Worm (Caenorhabditis elegans) whole organism, early embryonic: ENCODE measurements around the gene flap-1.

ENCODE experiments used
- B0310.2 ChIP-seq: sonication (generic microtip); optimal IDR thresholded peaks from 2 replicates; lab custom pipeline; 2016; ENCODE audit warnings: mild to moderate bottlenecking, missing genetic modification characterization, missing compliant biosample characterization
- F13C5.2 ChIP-seq: sonication (generic microtip); optimal IDR thresholded peaks from 2 replicates; lab custom pipeline; 2017; ENCODE audit warnings: mild to moderate bottlenecking, missing genetic modification characterization, inconsistent platforms, missing compliant biosample characterization
- aly-1 ChIP-seq: sonication (generic microtip); optimal IDR thresholded peaks from 2 replicates; lab custom pipeline; 2016; ENCODE audit warnings: missing genetic modification characterization, missing compliant biosample characterization
- ama-1 ChIP-seq: fragments of 150-350 bp; optimal IDR thresholded peaks from 2 replicates; lab custom pipeline; 2014
- ceh-13 ChIP-seq: fragments of 200-800 bp; sonication (Bioruptor generic); optimal IDR thresholded peaks from 2 replicates; lab custom pipeline; 2018; ENCODE audit warnings: mild to moderate bottlenecking, missing genetic modification characterization, missing compliant biosample characterization
- ceh-36 ChIP-seq: sonication (generic microtip); optimal IDR thresholded peaks from 2 replicates; lab custom pipeline; 2016; ENCODE audit warnings: missing genetic modification characterization, inconsistent platforms, missing compliant biosample characterization
- ets-7 ChIP-seq: sonication (generic microtip); optimal IDR thresholded peaks from 2 replicates; lab custom pipeline; 2016; ENCODE audit warnings: missing genotype, missing genetic modification characterization, missing compliant biosample characterization
- flt-1 ChIP-seq: fragments of 200-800 bp; sonication (Bioruptor generic); IDR thresholded peaks from 2 replicates; pipeline ENCODE4 v1.3.6; 2022; ENCODE audit warnings: missing genetic modification characterization, missing compliant biosample characterization
- hmbx-1 ChIP-seq: sonication (generic microtip); optimal IDR thresholded peaks from 2 replicates; lab custom pipeline; 2016; ENCODE audit warnings: mild to moderate bottlenecking, missing genetic modification characterization, missing compliant biosample characterization
- hmg-4 ChIP-seq: fragments of 200-800 bp; sonication (Bioruptor generic); optimal IDR thresholded peaks from 2 replicates; lab custom pipeline; 2018; ENCODE audit warnings: mild to moderate bottlenecking, missing genetic modification characterization, missing compliant biosample characterization
- hnd-1 ChIP-seq: sonication (generic microtip); optimal IDR thresholded peaks from 2 replicates; lab custom pipeline; 2016; ENCODE audit warnings: missing genetic modification characterization, missing compliant biosample characterization
- pes-1 ChIP-seq: fragments of 200-800 bp; sonication (Bioruptor generic); IDR thresholded peaks from 2 replicates; pipeline ENCODE4 v1.3.6; 2022; ENCODE audit warnings: missing genetic modification reagents, missing genetic modification characterization, missing compliant biosample characterization
- scrt-1 ChIP-seq: fragments of 200-800 bp; sonication (Bioruptor generic); IDR thresholded peaks from 2 replicates; pipeline ENCODE4 v1.3.6; 2022; ENCODE audit warnings: missing genetic modification characterization, missing compliant biosample characterization
- sea-1 ChIP-seq: fragments of 200-800 bp; sonication (Bioruptor generic); conservative IDR thresholded peaks from 2 replicates; pipeline ENCODE4 v1.3.6; 2022; ENCODE audit warnings: missing genetic modification characterization, missing compliant biosample characterization
- tbx-11 ChIP-seq: fragments of 200-800 bp; sonication (Bioruptor generic); IDR thresholded peaks from 2 replicates; pipeline ENCODE4 v1.3.6; 2022; ENCODE audit warnings: missing genetic modification characterization, missing compliant biosample characterization
- tbx-37 ChIP-seq: fragments of 200-800 bp; sonication (Bioruptor generic); conservative IDR thresholded peaks from 2 replicates; pipeline ENCODE4 v1.3.6; 2022; ENCODE audit warnings: missing genetic modification reagents, missing genetic modification characterization, missing compliant biosample characterization
- tra-4 ChIP-seq: sonication (generic microtip); optimal IDR thresholded peaks from 2 replicates; lab custom pipeline; 2017; ENCODE audit warnings: missing genetic modification characterization, missing compliant biosample characterization

The flap-1 gene

ce11 chrIII:6928725-6929124, at the start of gene flap-1:
Gene flap-1, minus strand, starts transcription at chrIII:6928825.
- no peak for TF ChIP-seq hmbx-1 (tag; lab: Kevin White, UChicago)
- TF ChIP-seq scrt-1 (GFP tag; lab: Robert Waterston, UW): no peak
- no peak for TF ChIP-seq hmg-4
- no peak for TF ChIP-seq ets-7 (tag; lab: Kevin White, UChicago)
- no peak for TF ChIP-seq F13C5.2 (tag; lab: Kevin White, UChicago)
- TF ChIP-seq ama-1 (lab: Kevin White, UChicago): no peak
- TF ChIP-seq tbx-11 (GFP tag; lab: Robert Waterston, UW): no peak
- TF ChIP-seq B0310.2: no peak
- no peak for TF ChIP-seq sea-1 (GFP tag; lab: Robert Waterston, UW)
- TF ChIP-seq pes-1 (GFP tag; lab: Robert Waterston, UW): no peak
- TF ChIP-seq hnd-1: no peak
- TF ChIP-seq tbx-37 (GFP tag; lab: Robert Waterston, UW): no peak
- no peak for TF ChIP-seq aly-1
- no peak for TF ChIP-seq tra-4 (tag; lab: Kevin White, UChicago)
- TF ChIP-seq flt-1: no peak
- no peak for TF ChIP-seq ceh-13 (GFP tag; lab: Kevin White, UChicago)
- no peak for TF ChIP-seq ceh-36

- TF ChIP-seq tbx-37 (GFP tag; lab: Robert Waterston, UW) (no peak), scrt-1 (GFP tag; lab: Robert Waterston, UW) (no peak), ets-7 (tag; lab: Kevin White, UChicago) (no peak), tra-4 (tag; lab: Kevin White, UChicago) (no peak), flt-1 (no peak), pes-1 (GFP tag; lab: Robert Waterston, UW) (no peak), B0310.2 (no peak), sea-1 (GFP tag; lab: Robert Waterston, UW) (no peak), hnd-1 (no peak), ceh-13 (GFP tag; lab: Kevin White, UChicago) (no peak), aly-1 (no peak), tbx-11 (GFP tag; lab: Robert Waterston, UW) (no peak)
Measured at ce11 chrIII:6974952-6975351, 46.3 kb upstream of the flap-1 start.

ce11 chrIII:6973682-6974081, 45.1 kb upstream of the flap-1 start, which contains the start of gene F31E3.2:
Gene F31E3.2, plus strand, starts transcription at chrIII:6973982.
- TF ChIP-seq ama-1 (lab: Kevin White, UChicago) (no peak), ceh-36 (no peak), aly-1 (no peak), tbx-11 (GFP tag; lab: Robert Waterston, UW) (no peak), hnd-1 (no peak), scrt-1 (GFP tag; lab: Robert Waterston, UW) (no peak), F13C5.2 (tag; lab: Kevin White, UChicago) (no peak), ceh-13 (GFP tag; lab: Kevin White, UChicago) (no peak), ets-7 (tag; lab: Kevin White, UChicago) (no peak), pes-1 (GFP tag; lab: Robert Waterston, UW) (no peak), hmbx-1 (tag; lab: Kevin White, UChicago) (no peak), B0310.2 (no peak), tra-4 (tag; lab: Kevin White, UChicago) (no peak)

- no peak for TF ChIP-seq aly-1
- no peak for TF ChIP-seq ets-7 (tag; lab: Kevin White, UChicago)
- TF ChIP-seq scrt-1 (GFP tag; lab: Robert Waterston, UW): no peak
- TF ChIP-seq hmbx-1 (tag; lab: Kevin White, UChicago): peak; percentile 9
- TF ChIP-seq F13C5.2 (tag; lab: Kevin White, UChicago): peak; percentile 89
- TF ChIP-seq pes-1 (GFP tag; lab: Robert Waterston, UW): no peak; the same call in 1 of the 2 replicates
- peak; percentile 84 for TF ChIP-seq flt-1
- TF ChIP-seq ama-1 (lab: Kevin White, UChicago): no peak
- TF ChIP-seq hnd-1: peak; percentile 50
- TF ChIP-seq tbx-37 (GFP tag; lab: Robert Waterston, UW): peak; percentile 59
- peak; percentile 61 for TF ChIP-seq hmg-4
- TF ChIP-seq tbx-11 (GFP tag; lab: Robert Waterston, UW): no peak
- TF ChIP-seq ceh-36: peak; percentile 7
- no peak for TF ChIP-seq B0310.2
- TF ChIP-seq sea-1 (GFP tag; lab: Robert Waterston, UW): no peak
- no peak for TF ChIP-seq ceh-13 (GFP tag; lab: Kevin White, UChicago)
Measured at ce11 chrIII:6971662-6972284, 43.1 kb upstream of the flap-1 start, which contains the start of the genes eef-1A.1 and rfc-4. Gene eef-1A.1, minus strand, starts transcription at chrIII:6971712. Gene rfc-4, plus strand, starts transcription at chrIII:6972253.

- TF ChIP-seq tbx-37 (GFP tag; lab: Robert Waterston, UW) (no peak), ama-1 (lab: Kevin White, UChicago) (no peak), aly-1 (no peak), B0310.2 (no peak), hmg-4 (no peak), sea-1 (GFP tag; lab: Robert Waterston, UW) (no peak), flt-1 (no peak), tbx-11 (GFP tag; lab: Robert Waterston, UW) (no peak), ceh-36 (no peak)
Measured at ce11 chrIII:6970744-6971143, 42.1 kb upstream of the flap-1 start.

- TF ChIP-seq tbx-37 (GFP tag; lab: Robert Waterston, UW): no peak
- no peak for TF ChIP-seq ama-1 (lab: Kevin White, UChicago)
- TF ChIP-seq pes-1 (GFP tag; lab: Robert Waterston, UW): no peak
- TF ChIP-seq aly-1: no peak
- TF ChIP-seq ceh-13 (GFP tag; lab: Kevin White, UChicago): no peak
- TF ChIP-seq sea-1 (GFP tag; lab: Robert Waterston, UW): no peak
- no peak for TF ChIP-seq scrt-1 (GFP tag; lab: Robert Waterston, UW)
- TF ChIP-seq F13C5.2 (tag; lab: Kevin White, UChicago): no peak
- no peak for TF ChIP-seq tra-4 (tag; lab: Kevin White, UChicago)
- TF ChIP-seq tbx-11 (GFP tag; lab: Robert Waterston, UW): no peak
- no peak for TF ChIP-seq B0310.2
- TF ChIP-seq flt-1: no peak
- TF ChIP-seq ceh-36: no peak
- no peak for TF ChIP-seq ets-7 (tag; lab: Kevin White, UChicago)
- no peak for TF ChIP-seq hmbx-1 (tag; lab: Kevin White, UChicago)
- no peak for TF ChIP-seq hnd-1
- TF ChIP-seq hmg-4: no peak
Measured at ce11 chrIII:6969781-6970342, 41.2 kb upstream of the flap-1 start.
